Worm (Caenorhabditis elegans) whole organism, mixed stage, embryonic: ENCODE measurements around the gene F36H1.12.
A peak's percentile ranks its signal among the peaks of the same experiment; 100 is the strongest.

Experiments
- M03D4.4 ChIP-seq: sonication (generic microtip); optimal IDR thresholded peaks from 2 replicates; lab custom pipeline; 2017; ENCODE audit warnings: mild to moderate bottlenecking, missing genetic modification characterization, missing compliant biosample characterization
- bed-3 ChIP-seq: fragments of 200-800 bp; sonication (Bioruptor generic); optimal IDR thresholded peaks from 3 replicates; lab custom pipeline; 2018; ENCODE audit warnings: mild to moderate bottlenecking, missing genetic modification characterization, moderate library complexity, missing compliant biosample characterization
- blmp-1 ChIP-seq: fragments of 150-350 bp; optimal IDR thresholded peaks from 2 replicates; lab custom pipeline; 2014; ENCODE audit warnings: missing biosample characterization, missing genetic modification characterization
- ceh-39 ChIP-seq: fragments of 150-350 bp; optimal IDR thresholded peaks from 2 replicates; lab custom pipeline; 2014; ENCODE audit warnings: missing biosample characterization, missing genetic modification characterization
- ceh-83 ChIP-seq: fragments of 200-800 bp; sonication (Bioruptor generic); optimal IDR thresholded peaks from 2 replicates; lab custom pipeline; 2018; ENCODE audit warnings: mild to moderate bottlenecking, missing genetic modification characterization, missing compliant biosample characterization
- ces-1 ChIP-seq: fragments of 150-350 bp; optimal IDR thresholded peaks from 2 replicates; lab custom pipeline; 2014; ENCODE audit warnings: missing biosample characterization, missing genetic modification reagents, missing genetic modification characterization
- cnd-1 ChIP-seq: fragments of 200-800 bp; sonication (Bioruptor generic); optimal IDR thresholded peaks from 2 replicates; lab custom pipeline; 2018; ENCODE audit warnings: mild to moderate bottlenecking, missing genetic modification characterization, missing compliant biosample characterization
- drap-1 ChIP-seq: fragments of 200-800 bp; sonication (Bioruptor generic); optimal IDR thresholded peaks from 3 replicates; lab custom pipeline; 2018; ENCODE audit warnings: mild to moderate bottlenecking, missing genetic modification characterization, missing compliant biosample characterization
- elt-1 ChIP-seq: sonication (generic microtip); optimal IDR thresholded peaks from 2 replicates; lab custom pipeline; 2017; ENCODE audit warnings: missing genetic modification characterization, mild to moderate bottlenecking, missing compliant biosample characterization, antibody characterized with exemption, moderate library complexity, borderline replicate concordance; ENCODE audit not compliant: insufficient read depth
- elt-3 ChIP-seq: fragments of 150-350 bp; optimal IDR thresholded peaks from 2 replicates; lab custom pipeline; 2014; ENCODE audit warnings: missing biosample characterization, missing genetic modification characterization
- flh-1 ChIP-seq: fragments of 200-800 bp; sonication (Bioruptor generic); optimal IDR thresholded peaks from 2 replicates; lab custom pipeline; 2018; ENCODE audit warnings: mild to moderate bottlenecking, missing genetic modification characterization, moderate library complexity, missing compliant biosample characterization
- ham-2 ChIP-seq: fragments of 200-800 bp; sonication (Bioruptor generic); optimal IDR thresholded peaks from 2 replicates; lab custom pipeline; 2018; ENCODE audit warnings: mild to moderate bottlenecking, missing genetic modification characterization, missing compliant biosample characterization
- hlh-1 ChIP-seq: fragments of 150-350 bp; optimal IDR thresholded peaks from 2 replicates; lab custom pipeline; 2014; ENCODE audit warnings: missing biosample characterization, missing genetic modification reagents, missing genetic modification characterization
- lin-13 ChIP-seq: fragments of 150-350 bp; optimal IDR thresholded peaks from 2 replicates; lab custom pipeline; 2014; ENCODE audit warnings: missing biosample characterization, missing genetic modification characterization
- lin-32 ChIP-seq: fragments of 200-800 bp; sonication (Bioruptor generic); optimal IDR thresholded peaks from 2 replicates; lab custom pipeline; 2018; ENCODE audit warnings: mild to moderate bottlenecking, missing genetic modification characterization, missing compliant biosample characterization
- lsy-2 ChIP-seq: fragments of 150-350 bp; optimal IDR thresholded peaks from 2 replicates; lab custom pipeline; 2014; ENCODE audit warnings: missing biosample characterization, missing genetic modification characterization
- mep-1 ChIP-seq: fragments of 150-350 bp; optimal IDR thresholded peaks from 2 replicates; lab custom pipeline; 2017; ENCODE audit warnings: missing biosample characterization, missing genetic modification reagents, missing genetic modification characterization, inconsistent platforms
- nhr-12 ChIP-seq: fragments of 150-350 bp; optimal IDR thresholded peaks from 2 replicates; lab custom pipeline; 2014; ENCODE audit warnings: missing biosample characterization, missing genetic modification characterization
- nhr-2 ChIP-seq: fragments of 150-350 bp; optimal IDR thresholded peaks from 2 replicates; lab custom pipeline; 2014; ENCODE audit warnings: missing biosample characterization, missing genetic modification characterization
- nhr-237 ChIP-seq: fragments of 150-350 bp; optimal IDR thresholded peaks from 2 replicates; lab custom pipeline; 2014; ENCODE audit warnings: missing biosample characterization, missing genetic modification characterization
- pha-4 ChIP-seq: fragments of 150-350 bp; optimal IDR thresholded peaks from 2 replicates; lab custom pipeline; 2018; ENCODE audit warnings: missing biosample characterization, missing genetic modification reagents, missing genetic modification characterization
- sem-2 ChIP-seq: fragments of 200-800 bp; sonication (Bioruptor generic); optimal IDR thresholded peaks from 2 replicates; lab custom pipeline; 2018; ENCODE audit warnings: mild to moderate bottlenecking, missing genetic modification characterization, missing compliant biosample characterization
- snpc-4 ChIP-seq: fragments of 150-350 bp; optimal IDR thresholded peaks from 2 replicates; lab custom pipeline; 2014; ENCODE audit warnings: missing biosample characterization, missing genetic modification characterization
- sptf-1 ChIP-seq: sonication (generic microtip); optimal IDR thresholded peaks from 2 replicates; lab custom pipeline; 2017; ENCODE audit warnings: mild to moderate bottlenecking, missing genetic modification characterization, moderate library complexity, missing compliant biosample characterization
- tbx-8 ChIP-seq: fragments of 200-800 bp; sonication (Bioruptor generic); optimal IDR thresholded peaks from 2 replicates; lab custom pipeline; 2018; ENCODE audit warnings: mild to moderate bottlenecking, missing genetic modification characterization, moderate library complexity, missing compliant biosample characterization
- unc-120 ChIP-seq: sonication (generic microtip); optimal IDR thresholded peaks from 2 replicates; lab custom pipeline; 2017; ENCODE audit warnings: missing genetic modification characterization, missing compliant biosample characterization; ENCODE audit not compliant: poor library complexity, severe bottlenecking
- unc-39 ChIP-seq: fragments of 150-350 bp; optimal IDR thresholded peaks from 2 replicates; lab custom pipeline; 2014; ENCODE audit warnings: missing biosample characterization, missing genetic modification characterization
- unc-62 ChIP-seq: fragments of 150-350 bp; optimal IDR thresholded peaks from 2 replicates; lab custom pipeline; 2014; ENCODE audit warnings: missing biosample characterization, missing genetic modification reagents, missing genetic modification characterization
- zip-8 ChIP-seq: fragments of 150-350 bp; optimal IDR thresholded peaks from 2 replicates; lab custom pipeline; 2014; ENCODE audit warnings: missing biosample characterization, missing genetic modification characterization
- ztf-11 ChIP-seq: fragments of 150-350 bp; optimal IDR thresholded peaks from 2 replicates; lab custom pipeline; 2014; ENCODE audit warnings: missing biosample characterization, missing genetic modification characterization

Gene F36H1.12

DNA sequence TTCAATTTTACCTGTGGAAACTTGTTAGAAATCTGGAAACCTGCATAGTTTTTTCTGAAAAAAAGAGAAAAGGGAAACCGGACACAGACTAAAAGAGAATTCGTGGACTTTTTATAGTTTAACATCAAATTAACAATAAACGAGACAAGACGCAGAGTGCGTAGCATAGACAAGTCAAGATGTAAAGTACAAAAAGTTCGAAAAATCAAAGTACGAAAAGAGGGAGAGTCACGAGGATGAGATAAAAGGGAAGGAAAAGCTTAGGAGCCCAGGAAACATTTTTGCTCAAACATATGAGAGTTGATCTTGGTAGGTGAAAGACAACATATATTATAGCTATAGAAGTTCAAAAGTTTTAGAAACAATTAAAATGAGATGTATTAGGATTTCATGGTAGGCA lies 44.3 kb upstream of the F36H1.12 start, which contains the start of gene M7.12:
Gene M7.12, minus strand, starts transcription at position 188 of the 400 bp plus-strand sequence.
- TF ChIP-seq mep-1 (tag; lab: Kevin White, UChicago) (no peak), hlh-1 (no peak), elt-1 (tag; lab: Kevin White, UChicago) (no peak), lsy-2 (tag; lab: Kevin White, UChicago) (no peak), sem-2 (GFP tag; lab: Kevin White, UChicago) (no peak), pha-4 (tag; lab: Kevin White, UChicago) (no peak), M03D4.4 (tag; lab: Kevin White, UChicago) (no peak)

DNA sequence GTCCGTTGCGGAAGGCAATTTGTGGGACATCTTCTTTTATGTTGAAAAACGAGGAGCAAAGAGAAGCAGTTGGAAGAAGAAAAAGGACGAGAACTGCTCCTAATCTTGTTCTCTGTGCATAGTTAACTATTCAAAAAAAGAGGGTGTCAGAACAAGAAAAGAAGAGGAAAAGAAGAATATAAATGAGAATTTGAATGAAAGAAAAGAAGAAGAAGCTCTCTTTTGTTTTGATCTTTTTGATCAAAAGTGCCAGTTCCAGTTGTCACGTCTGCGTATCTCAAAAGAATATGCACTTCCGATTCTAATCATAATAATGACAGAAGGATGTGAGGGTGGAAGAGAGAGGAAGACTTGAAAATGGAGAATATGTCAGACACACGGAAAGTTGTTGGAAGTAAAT lies 41.5 kb upstream of the F36H1.12 start, which contains the start of gene M7.8:
Gene M7.8, minus strand, starts transcription at position 112 of the 400 bp plus-strand sequence.
- TF ChIP-seq elt-1 (tag; lab: Kevin White, UChicago) (no peak), ceh-83 (GFP tag; lab: Kevin White, UChicago) (no peak), drap-1 (GFP tag; lab: Kevin White, UChicago) (no peak), ces-1 (GFP tag; lab: Kevin White, UChicago) (peak; percentile 53), ztf-11 (no peak), M03D4.4 (tag; lab: Kevin White, UChicago) (no peak), snpc-4 (tag; lab: Kevin White, UChicago) (no peak), unc-62 (GFP tag; lab: Kevin White, UChicago) (peak; percentile 32), blmp-1 (tag; lab: Kevin White, UChicago) (no peak), sptf-1 (tag; lab: Kevin White, UChicago) (no peak), zip-8 (tag; lab: Kevin White, UChicago) (no peak)

DNA sequence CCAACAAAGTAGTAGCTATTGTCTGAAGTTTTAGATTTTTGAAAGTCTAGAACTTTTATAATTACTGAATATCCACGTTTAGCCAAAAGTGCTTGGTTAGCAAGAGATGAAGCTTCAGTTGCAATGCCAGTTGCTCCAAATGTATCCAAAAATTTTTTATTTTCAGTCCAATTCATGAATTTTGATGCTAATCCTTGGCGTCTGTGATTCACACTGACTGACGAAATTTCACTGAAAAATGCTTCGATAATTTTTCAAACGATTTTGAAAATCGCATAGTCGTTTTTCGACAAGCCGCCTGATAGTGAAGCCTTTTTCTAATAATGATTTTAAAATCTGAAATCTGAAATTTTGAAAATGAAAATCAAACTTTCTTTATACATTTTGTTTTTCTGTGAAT lies 40.5 kb upstream of the F36H1.12 start:
- TF ChIP-seq tbx-8 (GFP tag; lab: Kevin White, UChicago) (no peak), ceh-39 (tag; lab: Kevin White, UChicago) (no peak), M03D4.4 (tag; lab: Kevin White, UChicago) (no peak), nhr-2 (tag; lab: Kevin White, UChicago) (no peak), sptf-1 (tag; lab: Kevin White, UChicago) (no peak), unc-62 (GFP tag; lab: Kevin White, UChicago) (no peak), sem-2 (GFP tag; lab: Kevin White, UChicago) (no peak), lsy-2 (tag; lab: Kevin White, UChicago) (no peak), flh-1 (no peak), elt-3 (tag; lab: Kevin White, UChicago) (no peak)
- TF ChIP-seq, all 35 proteins: peak for 0

DNA sequence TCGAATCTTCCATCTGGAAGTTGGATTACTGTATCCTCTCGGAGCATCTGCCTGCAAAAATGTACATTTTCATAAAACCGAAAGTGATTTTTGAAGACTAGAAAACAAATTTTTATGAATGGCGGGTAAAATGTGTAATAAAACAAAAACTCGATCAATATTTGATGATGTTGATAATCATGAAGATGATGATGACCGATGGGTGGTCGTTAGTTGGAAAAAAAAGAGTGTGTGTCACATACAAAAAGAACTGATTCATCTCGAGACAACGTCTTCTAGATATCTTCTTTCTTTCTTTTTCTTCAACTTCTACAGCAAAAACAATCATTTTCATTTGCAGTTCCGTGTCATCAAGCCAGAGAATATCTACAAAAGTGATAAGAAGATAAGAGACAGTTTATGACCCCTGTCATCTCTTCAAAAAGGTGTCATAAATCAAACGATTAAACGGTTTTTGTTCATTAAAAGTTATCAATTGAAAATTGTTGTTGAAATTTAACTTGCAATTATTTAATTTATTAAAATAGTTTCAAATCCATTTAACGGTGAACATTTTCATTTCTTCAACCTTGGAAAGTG lies 39.1 kb upstream of the F36H1.12 start, which contains the start of gene bcc-1:
Gene bcc-1, minus strand, starts transcription at position 51 of the 579 bp plus-strand sequence.
- TF ChIP-seq ham-2 (GFP tag; lab: Kevin White, UChicago) (no peak), nhr-237 (no peak), snpc-4 (tag; lab: Kevin White, UChicago) (no peak), elt-3 (tag; lab: Kevin White, UChicago) (no peak), flh-1 (no peak), drap-1 (GFP tag; lab: Kevin White, UChicago) (no peak), hlh-1 (no peak), pha-4 (tag; lab: Kevin White, UChicago) (no peak), lin-32 (GFP tag; lab: Kevin White, UChicago) (no peak), ceh-83 (GFP tag; lab: Kevin White, UChicago) (no peak), M03D4.4 (tag; lab: Kevin White, UChicago) (no peak), bed-3 (GFP tag; lab: Kevin White, UChicago) (no peak), nhr-12 (tag; lab: Kevin White, UChicago) (no peak), mep-1 (tag; lab: Kevin White, UChicago) (no peak), ztf-11 (no peak), ceh-39 (tag; lab: Kevin White, UChicago) (no peak), unc-120 (tag; lab: Kevin White, UChicago) (no peak), cnd-1 (tag; lab: Kevin White, UChicago) (no peak), sptf-1 (tag; lab: Kevin White, UChicago) (no peak)
- TF ChIP-seq, all 35 proteins: peak for 0

DNA sequence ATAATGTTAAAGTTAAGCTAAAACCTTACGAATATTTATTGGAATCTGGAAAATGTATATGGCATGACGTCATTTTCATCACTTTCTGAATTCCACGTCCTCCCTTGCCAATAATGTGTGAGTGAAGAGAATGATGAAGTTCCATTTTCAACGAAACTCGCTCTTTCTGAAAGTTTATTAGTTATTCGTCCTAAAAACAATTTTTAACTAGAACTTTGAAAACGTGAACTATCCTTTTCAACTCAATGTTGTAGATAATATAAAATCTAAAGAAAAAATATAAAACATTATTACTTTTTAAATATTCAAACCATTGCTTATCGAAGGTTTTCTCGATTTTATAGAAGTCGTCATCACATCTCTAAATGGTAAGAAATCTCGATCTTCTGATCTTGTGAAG lies 36.0 kb upstream of the F36H1.12 start, which contains the start of gene M7.7:
Gene M7.7, plus strand, starts transcription at position 301 of the 400 bp plus-strand sequence.
- TF ChIP-seq lin-13 (tag; lab: Kevin White, UChicago) (no peak), bed-3 (GFP tag; lab: Kevin White, UChicago) (no peak), nhr-2 (tag; lab: Kevin White, UChicago) (no peak), sptf-1 (tag; lab: Kevin White, UChicago) (no peak), unc-39 (tag; lab: Kevin White, UChicago) (no peak), nhr-12 (tag; lab: Kevin White, UChicago) (no peak), hlh-1 (no peak), elt-1 (tag; lab: Kevin White, UChicago) (no peak), flh-1 (no peak)
- TF ChIP-seq, all 35 proteins: peak for 0
